Fruit fly (Drosophila melanogaster): Measurements from ENCODE around the gene CG17834.

dm6 chr2L:8534515-8535295 is 5.8 kb downstream of the CG17834 start:
- no peak for TF ChIP-seq CG8478 (optimal IDR thresholded peaks at IDR 0.05)
- TF ChIP-seq CTCF (optimal IDR thresholded peaks at IDR 0.05), result no peak
